Worm (Caenorhabditis elegans) whole organism, L4 larva: Measurements from ENCODE around the gene ccdc-47.

Experiments
- F44E2.7 ChIP-seq: fragments of 200-800 bp; sonication (Bioruptor generic); IDR thresholded peaks from 2 replicates; pipeline ENCODE4 v2.1.2; 2022; ENCODE audit warnings: missing genetic modification characterization, missing compliant biosample characterization
- R02D3.7 ChIP-seq: fragments of 150-350 bp; sonication (generic microtip); optimal IDR thresholded peaks from 3 replicates; lab custom pipeline; 2014; ENCODE audit warnings: missing biosample characterization, missing genetic modification characterization
- ZK337.2 ChIP-seq: fragments of 200-800 bp; sonication (Bioruptor generic); IDR thresholded peaks from 2 replicates; pipeline ENCODE4 v1.3.6; 2022; ENCODE audit warnings: missing genetic modification reagents, missing genetic modification characterization, missing compliant biosample characterization
- ZK546.5 ChIP-seq, 2 experiments: sonication (generic microtip); optimal IDR thresholded peaks; 2 replicates each; lab custom pipeline; 2017; ENCODE audit warnings: missing biosample characterization in 2 of 2, missing genetic modification characterization in 2 of 2
- aly-2 ChIP-seq: sonication (generic microtip); optimal IDR thresholded peaks from 2 replicates; lab custom pipeline; 2018; ENCODE audit warnings: missing biosample characterization, missing genetic modification characterization
- arid-1 ChIP-seq: fragments of 200-800 bp; sonication (Bioruptor generic); conservative IDR thresholded peaks from 2 replicates; pipeline ENCODE4 v1.3.6; 2022; ENCODE audit warnings: missing genetic modification reagents, missing genetic modification characterization, missing compliant biosample characterization
- ceh-20 ChIP-seq: fragments of 200-800 bp; sonication (Bioruptor generic); IDR thresholded peaks from 2 replicates; pipeline ENCODE4 v1.3.6; 2022; ENCODE audit warnings: missing genetic modification reagents, missing genetic modification characterization, missing compliant biosample characterization
- ceh-32 ChIP-seq: sonication (generic microtip); optimal IDR thresholded peaks from 2 replicates; lab custom pipeline; 2016; ENCODE audit warnings: mild to moderate bottlenecking, missing genetic modification characterization, missing compliant biosample characterization; ENCODE audit not compliant: poor library complexity
- ceh-62 ChIP-seq: sonication (generic microtip); optimal IDR thresholded peaks from 2 replicates; lab custom pipeline; 2017; ENCODE audit warnings: missing biosample characterization, missing genetic modification characterization
- ctbp-1 ChIP-seq: fragments of 200-800 bp; sonication (Bioruptor generic); IDR thresholded peaks from 2 replicates; pipeline ENCODE4 v1.3.6; 2022; ENCODE audit warnings: missing genetic modification reagents, missing genetic modification characterization, missing compliant biosample characterization
- daf-19 ChIP-seq: fragments of 200-800 bp; sonication (Bioruptor generic); conservative IDR thresholded peaks from 2 replicates; pipeline ENCODE4 v1.3.6; 2022; ENCODE audit warnings: missing genetic modification characterization, missing compliant biosample characterization
- dpl-1 ChIP-seq: fragments of 150-350 bp; optimal IDR thresholded peaks from 2 replicates; lab custom pipeline; 2014; ENCODE audit warnings: missing biosample characterization, missing genetic modification reagents, missing genetic modification characterization
- egl-27 ChIP-seq: sonication (generic microtip); optimal IDR thresholded peaks from 3 replicates; lab custom pipeline; 2017; ENCODE audit warnings: missing biosample characterization, missing genetic modification reagents, missing genetic modification characterization
- egl-43 ChIP-seq: fragments of 200-800 bp; sonication (Bioruptor generic); IDR thresholded peaks from 2 replicates; pipeline ENCODE4 v1.3.6; 2022; ENCODE audit warnings: missing genetic modification reagents, missing genetic modification characterization, missing compliant biosample characterization
- fos-1 ChIP-seq: fragments of 150-350 bp; optimal IDR thresholded peaks from 2 replicates; lab custom pipeline; 2014; ENCODE audit warnings: missing biosample characterization, missing genetic modification characterization
- hlh-30 ChIP-seq: sonication (generic microtip); optimal IDR thresholded peaks from 2 replicates; lab custom pipeline; 2017; ENCODE audit warnings: antibody characterized with exemption, mild to moderate bottlenecking, missing genetic modification characterization, missing compliant biosample characterization; ENCODE audit not compliant: insufficient read depth
- jun-1 ChIP-seq: fragments of 150-350 bp; optimal IDR thresholded peaks from 2 replicates; lab custom pipeline; 2014; ENCODE audit warnings: missing biosample characterization, missing genetic modification reagents, missing genetic modification characterization
- lim-7 ChIP-seq: fragments of 200-800 bp; sonication (Bioruptor generic); IDR thresholded peaks from 2 replicates; pipeline ENCODE4 v1.3.6; 2022; ENCODE audit warnings: missing genetic modification characterization, missing compliant biosample characterization
- lin-1 ChIP-seq: fragments of 200-800 bp; sonication (Bioruptor generic); IDR thresholded peaks from 2 replicates; pipeline ENCODE4 v1.3.6; 2022; ENCODE audit warnings: missing genetic modification reagents, missing genetic modification characterization, missing compliant biosample characterization
- lin-13 ChIP-seq: fragments of 150-350 bp; optimal IDR thresholded peaks from 2 replicates; lab custom pipeline; 2014; ENCODE audit warnings: missing biosample characterization, missing genetic modification reagents, missing genetic modification characterization
- lin-29 ChIP-seq: fragments of 200-800 bp; sonication (Bioruptor generic); IDR thresholded peaks from 2 replicates; pipeline ENCODE4 v1.3.6; 2022; ENCODE audit warnings: missing genetic modification reagents, missing genetic modification characterization, missing compliant biosample characterization
- lsy-2 ChIP-seq, 2 experiments: fragments of 150-350 bp in 1 of 2; sonication (generic microtip) in 1 of 2; optimal IDR thresholded peaks; 2 replicates each; lab custom pipeline; 2014 to 2017; ENCODE audit warnings: missing biosample characterization in 2 of 2, missing genetic modification characterization in 2 of 2
- madf-5 ChIP-seq, 2 experiments: fragments of 200-800 bp; sonication (Bioruptor generic); IDR thresholded peaks; 2 replicates each; pipeline ENCODE4 v1.3.6; 2022; ENCODE audit warnings: missing compliant biosample characterization in 2 of 2, missing genetic modification characterization in 2 of 2
- mdl-1 ChIP-seq, 2 experiments: fragments of 150-350 bp in 1 of 2; sonication (generic microtip) in 1 of 2; optimal IDR thresholded peaks; 2 replicates each; lab custom pipeline; 2014 to 2017; ENCODE audit warnings: missing biosample characterization in 2 of 2, missing genetic modification characterization in 2 of 2
- mep-1 ChIP-seq: fragments of 150-350 bp; sonication (generic microtip); optimal IDR thresholded peaks from 3 replicates; lab custom pipeline; 2014; ENCODE audit warnings: missing biosample characterization, missing genetic modification characterization
- mes-2 ChIP-seq: sonication (generic microtip); optimal IDR thresholded peaks from 2 replicates; lab custom pipeline; 2016; ENCODE audit warnings: missing genotype, mild to moderate bottlenecking, missing genetic modification characterization, missing compliant biosample characterization; ENCODE audit not compliant: poor library complexity, severe bottlenecking
- mxl-3 ChIP-seq: fragments of 200-800 bp; sonication (Bioruptor generic); optimal IDR thresholded peaks from 2 replicates; lab custom pipeline; 2018; ENCODE audit warnings: mild to moderate bottlenecking, missing genetic modification characterization, missing compliant biosample characterization
- nhr-102 ChIP-seq: sonication (generic microtip); optimal IDR thresholded peaks from 2 replicates; lab custom pipeline; 2016; ENCODE audit warnings: mild to moderate bottlenecking, missing genetic modification characterization, moderate library complexity, missing compliant biosample characterization
- nhr-111 ChIP-seq: fragments of 200-800 bp; sonication (Bioruptor generic); optimal IDR thresholded peaks from 2 replicates; lab custom pipeline; 2018; ENCODE audit warnings: mild to moderate bottlenecking, missing genetic modification characterization, missing compliant biosample characterization
- nhr-28 ChIP-seq: fragments of 150-350 bp; optimal IDR thresholded peaks from 2 replicates; lab custom pipeline; 2014; ENCODE audit warnings: missing biosample characterization, missing genetic modification characterization
- nhr-6 ChIP-seq: fragments of 150-350 bp; optimal IDR thresholded peaks from 2 replicates; lab custom pipeline; 2014; ENCODE audit warnings: missing biosample characterization, missing genetic modification characterization
- pha-4 ChIP-seq, 2 experiments: fragments of 150-350 bp in 1 of 2; fragments of 200-800 bp in 1 of 2; sonication (Bioruptor generic) in 1 of 2; IDR thresholded peaks in 1 of 2; optimal IDR thresholded peaks in 1 of 2; 2 replicates each; pipeline versions ENCODE4 v1.3.6 to Lab custom; 2014 to 2022; ENCODE audit warnings: missing genetic modification characterization in 2 of 2, missing genetic modification reagents in 2 of 2, missing biosample characterization in 1 of 2, missing compliant biosample characterization in 1 of 2
- pqm-1 ChIP-seq: sonication (generic microtip); optimal IDR thresholded peaks from 2 replicates; lab custom pipeline; 2017; ENCODE audit warnings: missing biosample characterization, missing genetic modification characterization
- rbr-2 ChIP-seq: sonication (generic microtip); optimal IDR thresholded peaks from 2 replicates; lab custom pipeline; 2016; ENCODE audit warnings: missing genotype, missing genetic modification characterization, missing compliant biosample characterization
- saeg-2 ChIP-seq: fragments of 200-800 bp; sonication (Bioruptor generic); IDR thresholded peaks from 2 replicates; pipeline ENCODE4 v1.3.6; 2022; ENCODE audit warnings: missing genetic modification reagents, missing genetic modification characterization, missing compliant biosample characterization
- set-16 ChIP-seq: fragments of 200-800 bp; sonication (Bioruptor generic); IDR thresholded peaks from 2 replicates; pipeline ENCODE4 v1.3.6; 2022; ENCODE audit warnings: missing genetic modification reagents, missing genetic modification characterization, missing compliant biosample characterization
- snpc-1.2 ChIP-seq: fragments of 200-800 bp; sonication (Bioruptor generic); IDR thresholded peaks from 2 replicates; pipeline ENCODE4 v1.3.6; 2022; ENCODE audit warnings: missing genetic modification reagents, missing genetic modification characterization, missing compliant biosample characterization
- spr-3 ChIP-seq: fragments of 200-800 bp; sonication (Bioruptor generic); optimal IDR thresholded peaks from 2 replicates; lab custom pipeline; 2018; ENCODE audit warnings: mild to moderate bottlenecking, missing genetic modification characterization, missing compliant biosample characterization
- tag-97 ChIP-seq: fragments of 200-800 bp; sonication (Bioruptor generic); IDR thresholded peaks from 2 replicates; pipeline ENCODE4 v1.3.6; 2022; ENCODE audit warnings: missing genetic modification characterization, missing compliant biosample characterization
- vab-7 ChIP-seq: fragments of 200-800 bp; sonication (Bioruptor generic); IDR thresholded peaks from 2 replicates; pipeline ENCODE4 v1.3.6; 2022; ENCODE audit warnings: missing genetic modification reagents, missing genetic modification characterization, missing compliant biosample characterization
- zfp-2 ChIP-seq: sonication (generic microtip); optimal IDR thresholded peaks from 2 replicates; lab custom pipeline; 2016; ENCODE audit warnings: mild to moderate bottlenecking, missing genetic modification characterization, missing compliant biosample characterization
- zip-11 ChIP-seq: fragments of 200-800 bp; sonication (Bioruptor generic); IDR thresholded peaks from 2 replicates; pipeline ENCODE4 v1.3.6; 2022; ENCODE audit warnings: missing genetic modification characterization, missing compliant biosample characterization
- ztf-11 ChIP-seq: fragments of 150-350 bp; optimal IDR thresholded peaks from 2 replicates; lab custom pipeline; 2014; ENCODE audit warnings: missing biosample characterization, missing genetic modification characterization

Gene ccdc-47

DNA sequence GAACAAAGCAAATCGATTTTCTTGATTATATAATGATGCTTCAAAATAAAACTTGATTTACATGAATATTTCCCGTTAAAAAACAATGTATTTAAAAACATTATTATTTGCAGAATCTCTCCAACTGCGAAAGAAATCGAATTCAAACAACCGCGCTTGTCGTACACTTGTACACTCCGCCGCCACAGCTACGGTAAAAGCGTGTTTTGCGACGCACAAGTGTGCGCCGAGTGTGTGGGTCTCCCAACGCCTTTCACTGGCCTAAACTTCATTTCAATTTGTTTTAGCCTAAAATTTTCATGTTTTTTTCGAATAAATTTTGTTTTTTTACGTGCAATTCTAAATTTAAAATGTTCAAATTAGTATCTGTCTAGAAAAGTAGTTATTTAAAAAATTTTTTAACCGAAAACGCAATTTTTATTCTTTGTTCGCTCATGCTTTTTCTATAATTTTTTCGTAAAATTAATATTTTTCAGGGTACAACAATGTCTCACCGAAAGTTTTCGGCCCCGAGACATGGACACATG, 49.3 kb upstream of the ccdc-47 start, which contains the start of gene rpl-3 (continued):
- TF ChIP-seq mes-2 (tag; lab: Kevin White, UChicago) (peak; percentile 100), zfp-2 (tag; lab: Kevin White, UChicago) (peak; percentile 95), nhr-111 (GFP tag; lab: Kevin White, UChicago) (peak; percentile 100), lin-1 (GFP tag; lab: Robert Waterston, UW) (peak; percentile 99), nhr-28 (tag; lab: Kevin White, UChicago) (peak; percentile 100), ZK546.5 (tag; optimal IDR thresholded peaks at IDR 0.05; lab: Kevin White, UChicago) (peak in 1 of 2 experiments; percentile 93), fos-1 (tag; lab: Kevin White, UChicago) (peak; percentile 99), mep-1 (tag; lab: Kevin White, UChicago) (peak; percentile 100), nhr-6 (tag; lab: Kevin White, UChicago) (peak; percentile 100), snpc-1.2 (peak; percentile 98), ceh-32 (tag; lab: Kevin White, UChicago) (peak; percentile 94), mxl-3 (GFP tag; lab: Kevin White, UChicago) (peak; percentile 99), madf-5 (GFP tag; IDR thresholded peaks at IDR 0.05; lab: Robert Waterston, UW) (peak; percentile 100), jun-1 (tag; lab: Kevin White, UChicago) (peak; percentile 99), nhr-102 (tag; lab: Kevin White, UChicago) (peak; percentile 100), arid-1 (GFP tag; lab: Robert Waterston, UW) (peak; percentile 99), rbr-2 (peak; percentile 100), ceh-62 (tag; lab: Kevin White, UChicago) (no peak), tag-97 (GFP tag; lab: Robert Waterston, UW) (peak; percentile 99), lin-29 (GFP tag; lab: Robert Waterston, UW) (peak; percentile 100), pha-4 (GFP tag; IDR thresholded peaks at IDR 0.05; lab: Robert Waterston, UW) (peak; percentile 99), pha-4 (tag; optimal IDR thresholded peaks at IDR 0.05; lab: Kevin White, UChicago) (peak; percentile 87), vab-7 (peak; percentile 100), aly-2 (tag; lab: Kevin White, UChicago) (peak; percentile 99), egl-27 (tag; lab: Kevin White, UChicago) (no peak), pqm-1 (tag; lab: Kevin White, UChicago) (peak; percentile 100), R02D3.7 (peak; percentile 68), ctbp-1 (GFP tag; lab: Robert Waterston, UW) (peak; percentile 100), zip-11 (GFP tag; lab: Robert Waterston, UW) (peak; percentile 92), spr-3 (GFP tag; lab: Kevin White, UChicago) (peak; percentile 100), ztf-11 (tag; lab: Kevin White, UChicago) (peak; percentile 93), saeg-2 (GFP tag; lab: Robert Waterston, UW) (peak; percentile 100), mdl-1 (tag; optimal IDR thresholded peaks at IDR 0.05; lab: Kevin White, UChicago) (peak; percentile 82 to 98), ceh-20 (GFP tag; lab: Robert Waterston, UW) (peak; percentile 100)

DNA sequence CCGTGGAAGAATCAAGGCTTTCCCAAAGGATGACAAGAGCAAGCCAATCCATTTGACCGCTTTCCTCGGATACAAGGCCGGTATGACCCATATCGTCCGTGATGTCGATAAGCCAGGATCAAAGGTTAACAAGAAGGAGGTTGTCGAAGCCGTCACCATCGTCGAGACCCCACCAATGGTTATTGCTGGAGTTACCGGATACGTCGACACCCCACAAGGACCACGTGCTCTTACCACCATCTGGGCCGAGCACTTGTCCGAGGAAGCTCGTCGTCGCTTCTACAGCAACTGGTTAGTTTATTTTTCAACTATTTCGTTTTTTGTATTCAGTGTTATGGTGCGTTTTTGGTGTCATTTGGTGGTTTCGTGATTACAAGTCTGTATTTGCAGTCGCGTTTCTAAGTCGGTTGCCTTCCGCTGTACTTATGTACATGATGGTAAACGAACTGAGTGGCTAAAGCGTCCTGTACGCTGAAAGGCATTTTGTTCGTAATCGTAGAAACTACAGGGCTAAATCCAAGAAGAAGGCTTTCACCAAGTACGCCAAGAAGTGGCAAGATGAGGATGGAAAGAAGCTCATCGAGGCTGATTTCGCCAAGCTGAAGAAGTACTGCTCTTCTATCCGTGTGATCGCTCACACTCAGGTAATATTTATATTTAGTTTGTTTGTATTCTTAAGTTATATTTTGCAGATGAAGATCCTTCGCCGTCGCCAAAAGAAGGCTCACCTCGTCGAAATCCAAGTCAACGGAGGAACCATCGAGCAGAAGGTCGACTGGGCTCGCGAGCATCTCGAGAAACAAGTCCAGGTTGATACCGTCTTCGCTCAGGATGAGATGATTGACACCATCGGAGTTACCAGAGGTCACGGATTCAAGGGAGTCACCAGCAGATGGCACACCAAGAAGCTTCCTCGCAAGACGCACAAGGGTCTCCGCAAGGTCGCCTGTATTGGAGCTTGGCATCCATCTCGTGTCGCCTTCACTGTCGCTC, 48.5 kb upstream of the ccdc-47 start:
- TF ChIP-seq ZK337.2 (GFP tag; lab: Robert Waterston, UW), result no peak
- no peak for TF ChIP-seq saeg-2 (GFP tag; lab: Robert Waterston, UW)
- TF ChIP-seq egl-43 (GFP tag; lab: Robert Waterston, UW), result peak; percentile 25; the same call in 1 of the 2 replicates
- TF ChIP-seq lin-13, result no peak
- peak; percentile 62 for TF ChIP-seq set-16 (GFP tag; lab: Robert Waterston, UW)
- peak; percentile 56 for TF ChIP-seq snpc-1.2
- TF ChIP-seq nhr-111 (GFP tag; lab: Kevin White, UChicago), result no peak
- no peak for TF ChIP-seq F44E2.7
- peak; percentile 15; the same call in 1 of the 2 replicates for TF ChIP-seq lim-7 (GFP tag; lab: Robert Waterston, UW)
- no peak for TF ChIP-seq madf-5 (GFP tag; IDR thresholded peaks at IDR 0.05; lab: Robert Waterston, UW)
- no peak for TF ChIP-seq hlh-30 (tag; lab: Kevin White, UChicago)
- TF ChIP-seq daf-19 (GFP tag; lab: Robert Waterston, UW), result peak; percentile 81; the same call in 1 of the 2 replicates
- peak in 1 of 2 experiments; percentile 10 for TF ChIP-seq lsy-2 (tag; optimal IDR thresholded peaks at IDR 0.05; lab: Kevin White, UChicago)
- no peak for TF ChIP-seq dpl-1
